Worm (Caenorhabditis elegans) whole organism, L4 larva: ENCODE measurements around the gene R11.3.

ENCODE experiments used
- F44E2.7 ChIP-seq: fragments of 200-800 bp; sonication (Bioruptor generic); IDR thresholded peaks from 2 replicates; pipeline ENCODE4 v2.1.2; 2022; ENCODE audit warnings: missing genetic modification characterization, missing compliant biosample characterization
- F49E8.2 ChIP-seq: sonication (generic microtip); optimal IDR thresholded peaks from 2 replicates; lab custom pipeline; 2016; ENCODE audit warnings: missing compliant biosample characterization, mild to moderate bottlenecking, missing genetic modification characterization, borderline replicate concordance
- T20F7.1 ChIP-seq: fragments of 200-800 bp; sonication (Bioruptor generic); optimal IDR thresholded peaks from 2 replicates; lab custom pipeline; 2018; ENCODE audit warnings: mild to moderate bottlenecking, missing genetic modification characterization, missing compliant biosample characterization
- Y105C5A.15 ChIP-seq: fragments of 200-800 bp; sonication (Bioruptor generic); IDR thresholded peaks from 2 replicates; pipeline ENCODE4 v1.3.6; 2022; ENCODE audit warnings: missing genetic modification characterization, missing compliant biosample characterization
- Y48G9A.11 ChIP-seq: fragments of 200-800 bp; sonication (Bioruptor generic); IDR thresholded peaks from 2 replicates; pipeline ENCODE4 v1.3.6; 2022; ENCODE audit warnings: missing genetic modification reagents, missing genetic modification characterization, missing compliant biosample characterization
- ZK337.2 ChIP-seq: fragments of 200-800 bp; sonication (Bioruptor generic); IDR thresholded peaks from 2 replicates; pipeline ENCODE4 v1.3.6; 2022; ENCODE audit warnings: missing genetic modification reagents, missing genetic modification characterization, missing compliant biosample characterization
- ama-1 ChIP-seq: fragments of 150-350 bp; optimal IDR thresholded peaks from 2 replicates; lab custom pipeline; 2014; ENCODE audit warnings: inconsistent platforms, mixed read lengths
- ceh-44 ChIP-seq: fragments of 200-800 bp; sonication (Bioruptor generic); IDR thresholded peaks from 2 replicates; pipeline ENCODE4 v1.3.6; 2022; ENCODE audit warnings: missing genetic modification reagents, missing genetic modification characterization, missing compliant biosample characterization
- daf-16 ChIP-seq, 3 experiments: sonication (generic microtip); optimal IDR thresholded peaks; 2 replicates each; lab custom pipeline; 2016 to 2017; ENCODE audit warnings: missing genetic modification characterization in 3 of 3, missing genetic modification reagents in 3 of 3, mild to moderate bottlenecking in 2 of 3, missing compliant biosample characterization in 2 of 3, missing biosample characterization in 1 of 3, moderate library complexity in 1 of 3
- daf-19 ChIP-seq: fragments of 200-800 bp; sonication (Bioruptor generic); conservative IDR thresholded peaks from 2 replicates; pipeline ENCODE4 v1.3.6; 2022; ENCODE audit warnings: missing genetic modification characterization, missing compliant biosample characterization
- dmd-6 ChIP-seq: fragments of 200-800 bp; sonication (Bioruptor generic); IDR thresholded peaks from 2 replicates; pipeline ENCODE4 v1.3.6; 2022; ENCODE audit warnings: missing genetic modification reagents, missing genetic modification characterization, missing compliant biosample characterization
- dmd-8 ChIP-seq: fragments of 200-800 bp; sonication (Bioruptor generic); IDR thresholded peaks from 2 replicates; pipeline ENCODE4 v1.3.6; 2022; ENCODE audit warnings: missing genetic modification characterization, missing compliant biosample characterization
- dmd-9 ChIP-seq: fragments of 200-800 bp; sonication (Bioruptor generic); IDR thresholded peaks from 2 replicates; pipeline ENCODE4 v1.3.6; 2022; ENCODE audit warnings: missing genetic modification reagents, missing genetic modification characterization, missing compliant biosample characterization
- dve-1 ChIP-seq: sonication (generic microtip); optimal IDR thresholded peaks from 2 replicates; lab custom pipeline; 2017; ENCODE audit warnings: antibody characterized with exemption, mild to moderate bottlenecking, missing genetic modification characterization, missing compliant biosample characterization; ENCODE audit not compliant: insufficient read depth
- egl-43 ChIP-seq: fragments of 200-800 bp; sonication (Bioruptor generic); IDR thresholded peaks from 2 replicates; pipeline ENCODE4 v1.3.6; 2022; ENCODE audit warnings: missing genetic modification reagents, missing genetic modification characterization, missing compliant biosample characterization
- fos-1 ChIP-seq: fragments of 150-350 bp; optimal IDR thresholded peaks from 2 replicates; lab custom pipeline; 2014; ENCODE audit warnings: missing biosample characterization, missing genetic modification characterization
- hlh-11 ChIP-seq: fragments of 200-800 bp; sonication (Bioruptor generic); optimal IDR thresholded peaks from 2 replicates; lab custom pipeline; 2018; ENCODE audit warnings: mild to moderate bottlenecking, missing genetic modification characterization, missing compliant biosample characterization
- lim-7 ChIP-seq: fragments of 200-800 bp; sonication (Bioruptor generic); IDR thresholded peaks from 2 replicates; pipeline ENCODE4 v1.3.6; 2022; ENCODE audit warnings: missing genetic modification characterization, missing compliant biosample characterization
- lin-1 ChIP-seq: fragments of 200-800 bp; sonication (Bioruptor generic); IDR thresholded peaks from 2 replicates; pipeline ENCODE4 v1.3.6; 2022; ENCODE audit warnings: missing genetic modification reagents, missing genetic modification characterization, missing compliant biosample characterization
- lin-13 ChIP-seq: fragments of 150-350 bp; optimal IDR thresholded peaks from 2 replicates; lab custom pipeline; 2014; ENCODE audit warnings: missing biosample characterization, missing genetic modification reagents, missing genetic modification characterization
- lin-15B ChIP-seq: fragments of 150-350 bp; sonication (generic microtip); optimal IDR thresholded peaks from 3 replicates; lab custom pipeline; 2014; ENCODE audit warnings: missing biosample characterization, missing genetic modification characterization
- lin-38 ChIP-seq: fragments of 200-800 bp; sonication (Bioruptor generic); IDR thresholded peaks from 2 replicates; pipeline ENCODE4 v1.3.6; 2022; ENCODE audit warnings: missing genetic modification reagents, missing genetic modification characterization, missing compliant biosample characterization
- lin-39 ChIP-seq: fragments of 150-350 bp; optimal IDR thresholded peaks from 2 replicates; lab custom pipeline; 2014; ENCODE audit warnings: missing biosample characterization, missing genetic modification reagents, missing genetic modification characterization
- lir-3 ChIP-seq: sonication (generic microtip); optimal IDR thresholded peaks from 2 replicates; lab custom pipeline; 2016; ENCODE audit warnings: mild to moderate bottlenecking, missing genetic modification characterization, missing compliant biosample characterization
- mes-2 ChIP-seq: sonication (generic microtip); optimal IDR thresholded peaks from 2 replicates; lab custom pipeline; 2016; ENCODE audit warnings: missing genotype, mild to moderate bottlenecking, missing genetic modification characterization, missing compliant biosample characterization; ENCODE audit not compliant: poor library complexity, severe bottlenecking
- nhr-10 ChIP-seq: fragments of 150-350 bp; optimal IDR thresholded peaks from 2 replicates; lab custom pipeline; 2014; ENCODE audit warnings: missing biosample characterization, missing genetic modification characterization
- nhr-11 ChIP-seq: fragments of 150-350 bp; optimal IDR thresholded peaks from 2 replicates; lab custom pipeline; 2014; ENCODE audit warnings: missing biosample characterization, missing genetic modification characterization
- nhr-111 ChIP-seq: fragments of 200-800 bp; sonication (Bioruptor generic); optimal IDR thresholded peaks from 2 replicates; lab custom pipeline; 2018; ENCODE audit warnings: mild to moderate bottlenecking, missing genetic modification characterization, missing compliant biosample characterization
- nhr-237 ChIP-seq: sonication (generic microtip); optimal IDR thresholded peaks from 2 replicates; lab custom pipeline; 2017; ENCODE audit warnings: missing biosample characterization, missing genetic modification characterization
- nhr-28 ChIP-seq: fragments of 150-350 bp; optimal IDR thresholded peaks from 2 replicates; lab custom pipeline; 2014; ENCODE audit warnings: missing biosample characterization, missing genetic modification characterization
- nhr-41 ChIP-seq: fragments of 200-800 bp; sonication (Bioruptor generic); IDR thresholded peaks from 2 replicates; pipeline ENCODE4 v1.3.6; 2022; ENCODE audit warnings: missing genetic modification reagents, missing genetic modification characterization, missing compliant biosample characterization
- nhr-48 ChIP-seq: sonication (generic microtip); optimal IDR thresholded peaks from 2 replicates; lab custom pipeline; 2016; ENCODE audit warnings: mild to moderate bottlenecking, missing genetic modification characterization, missing compliant biosample characterization
- nhr-76 ChIP-seq: fragments of 150-350 bp; optimal IDR thresholded peaks from 2 replicates; lab custom pipeline; 2014; ENCODE audit warnings: missing biosample characterization, missing genetic modification characterization
- pha-4 ChIP-seq, 2 experiments: fragments of 150-350 bp in 1 of 2; fragments of 200-800 bp in 1 of 2; sonication (Bioruptor generic) in 1 of 2; IDR thresholded peaks in 1 of 2; optimal IDR thresholded peaks in 1 of 2; 2 replicates each; pipeline versions ENCODE4 v1.3.6 to Lab custom; 2014 to 2022; ENCODE audit warnings: missing genetic modification characterization in 2 of 2, missing genetic modification reagents in 2 of 2, missing biosample characterization in 1 of 2, missing compliant biosample characterization in 1 of 2
- snpc-1.2 ChIP-seq: fragments of 200-800 bp; sonication (Bioruptor generic); IDR thresholded peaks from 2 replicates; pipeline ENCODE4 v1.3.6; 2022; ENCODE audit warnings: missing genetic modification reagents, missing genetic modification characterization, missing compliant biosample characterization
- snpc-4 ChIP-seq: fragments of 150-350 bp; optimal IDR thresholded peaks from 2 replicates; lab custom pipeline; 2014; ENCODE audit warnings: missing biosample characterization, missing genetic modification characterization
- spr-1 ChIP-seq: sonication (generic microtip); optimal IDR thresholded peaks from 2 replicates; lab custom pipeline; 2016; ENCODE audit warnings: mild to moderate bottlenecking, missing genetic modification characterization, missing compliant biosample characterization
- spr-3 ChIP-seq: fragments of 200-800 bp; sonication (Bioruptor generic); optimal IDR thresholded peaks from 2 replicates; lab custom pipeline; 2018; ENCODE audit warnings: mild to moderate bottlenecking, missing genetic modification characterization, missing compliant biosample characterization
- tag-97 ChIP-seq: fragments of 200-800 bp; sonication (Bioruptor generic); IDR thresholded peaks from 2 replicates; pipeline ENCODE4 v1.3.6; 2022; ENCODE audit warnings: missing genetic modification characterization, missing compliant biosample characterization
- tra-1 ChIP-seq: fragments of 200-800 bp; sonication (Bioruptor generic); IDR thresholded peaks from 2 replicates; pipeline ENCODE4 v1.3.6; 2022; ENCODE audit warnings: missing genetic modification reagents, missing genetic modification characterization, missing compliant biosample characterization
- unc-39 ChIP-seq: sonication (generic microtip); optimal IDR thresholded peaks from 2 replicates; lab custom pipeline; 2017; ENCODE audit warnings: missing biosample characterization, missing genetic modification characterization
- unc-62 ChIP-seq, 3 experiments: fragments of 150-350 bp in 1 of 3; sonication (generic microtip); optimal IDR thresholded peaks in 2 of 3; peaks in 1 of 3; 1 replicate in 1 of 3; 2 replicates in 2 of 3; lab custom pipeline; 2014 to 2017; ENCODE audit warnings: missing biosample characterization in 3 of 3, missing genetic modification characterization in 3 of 3, missing genetic modification reagents in 3 of 3, missing genotype in 1 of 3

The R11.3 gene

ce11 chrX:16209660-16210059 is 10.6 kb upstream of the R11.3 start (continued):
- peak; percentile 85 for TF ChIP-seq daf-19
- TF ChIP-seq lim-7 (GFP tag; lab: Robert Waterston, UW): peak; percentile 96
- peak; percentile 85 for TF ChIP-seq hlh-11 (tag; lab: Kevin White, UChicago)
- TF ChIP-seq Y48G9A.11 (GFP tag; lab: Robert Waterston, UW): peak; percentile 77
- TF ChIP-seq nhr-28 (tag; lab: Kevin White, UChicago): peak; percentile 62
- TF ChIP-seq egl-43 (GFP tag; lab: Robert Waterston, UW): peak; percentile 99
- TF ChIP-seq lin-15B: no peak
- peak; percentile 80 for TF ChIP-seq lin-13
- TF ChIP-seq F44E2.7 (GFP tag; lab: Robert Waterston, UW): peak; percentile 91
- peak; percentile 89 for TF ChIP-seq dve-1
- peak; percentile 96 for TF ChIP-seq Y105C5A.15 (GFP tag; lab: Robert Waterston, UW)
- TF ChIP-seq nhr-10 (tag; lab: Kevin White, UChicago): peak; percentile 26
- TF ChIP-seq pha-4 (GFP tag; IDR thresholded peaks at IDR 0.05; lab: Robert Waterston, UW): peak; percentile 98
- TF ChIP-seq pha-4 (tag; optimal IDR thresholded peaks at IDR 0.05; lab: Kevin White, UChicago): no peak
- TF ChIP-seq dmd-6 (GFP tag; lab: Robert Waterston, UW): peak; percentile 89
- no peak for TF ChIP-seq nhr-76 (tag; lab: Kevin White, UChicago)
- TF ChIP-seq, all 104 proteins: peak for 86

- 0 out of 2 replicates have a peak, but pooled peaks have one; percentile 9 for TF ChIP-seq nhr-41
- TF ChIP-seq ceh-44 (GFP tag; lab: Robert Waterston, UW): no peak
- peak in 1 of 2 experiments; percentile 27 for TF ChIP-seq unc-62 (GFP tag; optimal IDR thresholded peaks at IDR 0.05 in 1 of 2; lab: Kevin White, UChicago)
- no peak for TF ChIP-seq unc-62 (tag; optimal IDR thresholded peaks at IDR 0.05; lab: Kevin White, UChicago)
- TF ChIP-seq dmd-9 (GFP tag; lab: Robert Waterston, UW): no peak
- peak; percentile 55 for TF ChIP-seq lim-7 (GFP tag; lab: Robert Waterston, UW)
- no peak for TF ChIP-seq snpc-4
These were observed 10.1 kb upstream of the R11.3 start for ce11 chrX:16209122-16209521.

ce11 chrX:16208667-16209066 is 9.6 kb upstream of the R11.3 start:
- TF ChIP-seq F49E8.2 (no peak), nhr-10 (tag; lab: Kevin White, UChicago) (no peak), fos-1 (tag; lab: Kevin White, UChicago) (no peak), nhr-48 (no peak), tag-97 (GFP tag; lab: Robert Waterston, UW) (no peak), dmd-6 (GFP tag; lab: Robert Waterston, UW) (peak; percentile 14), mes-2 (tag; lab: Kevin White, UChicago) (peak; percentile 22), nhr-41 (peak; percentile 41; the same call in 1 of the 2 replicates), daf-16 (GFP tag; optimal IDR thresholded peaks at IDR 0.05; lab: Kevin White, UChicago) (no peak), daf-16 (tag; optimal IDR thresholded peaks at IDR 0.05; lab: Kevin White, UChicago) (peak; percentile 8), snpc-1.2 (peak; percentile 47; the same call in 1 of the 2 replicates), lim-7 (GFP tag; lab: Robert Waterston, UW) (peak; percentile 70; the same call in 1 of the 2 replicates), ZK337.2 (GFP tag; lab: Robert Waterston, UW) (no peak), dmd-8 (0 out of 2 replicates have a peak, but pooled peaks have one; percentile 4), egl-43 (GFP tag; lab: Robert Waterston, UW) (0 out of 2 replicates have a peak, but pooled peaks have one; percentile 55), spr-3 (GFP tag; lab: Kevin White, UChicago) (no peak), pha-4 (GFP tag; IDR thresholded peaks at IDR 0.05; lab: Robert Waterston, UW) (peak; percentile 39; the same call in 1 of the 2 replicates), pha-4 (tag; optimal IDR thresholded peaks at IDR 0.05; lab: Kevin White, UChicago) (no peak), lin-38 (peak; percentile 37), T20F7.1 (no peak), unc-39 (tag; lab: Kevin White, UChicago) (no peak)

ce11 chrX:16208123-16208522 is 9.1 kb upstream of the R11.3 start:
- TF ChIP-seq lir-3 (no peak), ceh-44 (GFP tag; lab: Robert Waterston, UW) (no peak), tag-97 (GFP tag; lab: Robert Waterston, UW) (no peak), ama-1 (no peak), mes-2 (tag; lab: Kevin White, UChicago) (peak; percentile 1), pha-4 (GFP tag; IDR thresholded peaks at IDR 0.05; lab: Robert Waterston, UW) (peak; percentile 47; the same call in 1 of the 2 replicates), pha-4 (tag; optimal IDR thresholded peaks at IDR 0.05; lab: Kevin White, UChicago) (no peak), nhr-111 (GFP tag; lab: Kevin White, UChicago) (no peak), lin-38 (peak; percentile 31; the same call in 1 of the 2 replicates), lin-39 (tag; lab: Kevin White, UChicago) (no peak), tra-1 (GFP tag; lab: Robert Waterston, UW) (no peak), lin-1 (no peak), nhr-11 (tag; lab: Kevin White, UChicago) (no peak), daf-16 (GFP tag; optimal IDR thresholded peaks at IDR 0.05; lab: Kevin White, UChicago) (no peak), daf-16 (tag; optimal IDR thresholded peaks at IDR 0.05; lab: Kevin White, UChicago) (peak; percentile 32), lim-7 (GFP tag; lab: Robert Waterston, UW) (peak; percentile 72), dmd-6 (GFP tag; lab: Robert Waterston, UW) (0 out of 2 replicates have a peak, but pooled peaks have one; percentile 16), spr-1 (tag; lab: Kevin White, UChicago) (no peak), nhr-237 (tag; lab: Kevin White, UChicago) (no peak)
